Worm (Caenorhabditis elegans) whole organism, late embryonic: ENCODE measurements around the gene tni-1.
A peak's percentile ranks its signal among the peaks of the same experiment; 100 is the strongest.

ENCODE experiments used
- C08G9.2 ChIP-seq: sonication (generic microtip); optimal IDR thresholded peaks from 2 replicates; lab custom pipeline; 2016; ENCODE audit warnings: mild to moderate bottlenecking, missing genetic modification characterization, moderate library complexity, missing compliant biosample characterization
- C38D4.7 ChIP-seq: fragments of 200-800 bp; sonication (Bioruptor generic); optimal IDR thresholded peaks from 2 replicates; lab custom pipeline; 2018; ENCODE audit warnings: mild to moderate bottlenecking, missing genetic modification characterization, moderate library complexity, missing compliant biosample characterization
- K02D7.2 ChIP-seq: sonication (generic microtip); optimal IDR thresholded peaks from 2 replicates; lab custom pipeline; 2017; ENCODE audit warnings: mild to moderate bottlenecking, missing genetic modification characterization, missing compliant biosample characterization
- K09A11.1 ChIP-seq: sonication (generic microtip); optimal IDR thresholded peaks from 2 replicates; lab custom pipeline; 2017; ENCODE audit warnings: antibody characterized with exemption, mild to moderate bottlenecking, missing genetic modification characterization, missing compliant biosample characterization; ENCODE audit not compliant: insufficient read depth
- Y22D7AL.16 ChIP-seq: sonication (generic microtip); optimal IDR thresholded peaks from 2 replicates; lab custom pipeline; 2016; ENCODE audit warnings: missing genetic modification characterization, missing compliant biosample characterization
- ahr-1 ChIP-seq: sonication (generic microtip); optimal IDR thresholded peaks from 2 replicates; lab custom pipeline; 2016; ENCODE audit warnings: missing genetic modification characterization, missing compliant biosample characterization
- ama-1 ChIP-seq: fragments of 150-350 bp; optimal IDR thresholded peaks from 2 replicates; lab custom pipeline; 2014
- ceh-14 ChIP-seq: sonication (generic microtip); optimal IDR thresholded peaks from 2 replicates; lab custom pipeline; 2016; ENCODE audit warnings: missing genotype, missing genetic modification characterization, missing compliant biosample characterization
- ceh-19 ChIP-seq: fragments of 200-800 bp; sonication (Bioruptor generic); optimal IDR thresholded peaks from 2 replicates; lab custom pipeline; 2018; ENCODE audit warnings: mild to moderate bottlenecking, missing genetic modification characterization, missing compliant biosample characterization
- ceh-22 ChIP-seq: sonication (generic microtip); optimal IDR thresholded peaks from 2 replicates; lab custom pipeline; 2017; ENCODE audit warnings: missing biosample characterization, missing genetic modification characterization
- ceh-24 ChIP-seq: sonication (generic microtip); optimal IDR thresholded peaks from 2 replicates; lab custom pipeline; 2016; ENCODE audit warnings: mild to moderate bottlenecking, missing genetic modification characterization, missing compliant biosample characterization
- ceh-30 ChIP-seq: fragments of 150-350 bp; optimal IDR thresholded peaks from 2 replicates; lab custom pipeline; 2014; ENCODE audit warnings: missing biosample characterization, missing genetic modification characterization
- ceh-31 ChIP-seq: sonication (generic microtip); optimal IDR thresholded peaks from 2 replicates; lab custom pipeline; 2016; ENCODE audit warnings: missing genetic modification characterization, missing compliant biosample characterization
- ceh-34 ChIP-seq: sonication (generic microtip); optimal IDR thresholded peaks from 2 replicates; lab custom pipeline; 2016; ENCODE audit warnings: mild to moderate bottlenecking, missing genetic modification characterization, missing compliant biosample characterization
- ceh-48 ChIP-seq: sonication (generic microtip); optimal IDR thresholded peaks from 2 replicates; lab custom pipeline; 2016; ENCODE audit warnings: missing genetic modification characterization, inconsistent platforms, missing compliant biosample characterization
- ceh-6 ChIP-seq: fragments of 200-800 bp; sonication (Bioruptor generic); optimal IDR thresholded peaks from 2 replicates; lab custom pipeline; 2018; ENCODE audit warnings: mild to moderate bottlenecking, missing genetic modification characterization, missing compliant biosample characterization
- che-1 ChIP-seq: sonication (generic microtip); optimal IDR thresholded peaks from 2 replicates; lab custom pipeline; 2016; ENCODE audit warnings: mild to moderate bottlenecking, missing genetic modification characterization, missing compliant biosample characterization
- dmd-4 ChIP-seq: sonication (generic microtip); optimal IDR thresholded peaks from 2 replicates; lab custom pipeline; 2016; ENCODE audit warnings: borderline replicate concordance, missing genetic modification characterization, missing compliant biosample characterization
- elt-2 ChIP-seq: sonication (generic microtip); optimal IDR thresholded peaks from 2 replicates; lab custom pipeline; 2016; ENCODE audit warnings: missing genetic modification reagents, missing genetic modification characterization, missing compliant biosample characterization
- ets-4 ChIP-seq: sonication (generic microtip); optimal IDR thresholded peaks from 2 replicates; lab custom pipeline; 2016; ENCODE audit warnings: missing genetic modification characterization, missing compliant biosample characterization
- eyg-1 ChIP-seq: sonication (generic microtip); optimal IDR thresholded peaks from 2 replicates; lab custom pipeline; 2016; ENCODE audit warnings: missing genotype, missing genetic modification characterization, missing compliant biosample characterization
- fax-1 ChIP-seq: sonication (generic microtip); optimal IDR thresholded peaks from 2 replicates; lab custom pipeline; 2016; ENCODE audit warnings: missing genotype, missing genetic modification characterization, missing compliant biosample characterization
- fkh-10 ChIP-seq: fragments of 150-350 bp; optimal IDR thresholded peaks from 2 replicates; lab custom pipeline; 2014; ENCODE audit warnings: missing biosample characterization, missing genetic modification reagents, missing genetic modification characterization
- fkh-6 ChIP-seq: sonication (generic microtip); optimal IDR thresholded peaks from 2 replicates; lab custom pipeline; 2016; ENCODE audit warnings: missing genetic modification characterization, missing compliant biosample characterization
- hlh-13 ChIP-seq: fragments of 200-800 bp; sonication (Bioruptor generic); optimal IDR thresholded peaks from 2 replicates; lab custom pipeline; 2018; ENCODE audit warnings: mild to moderate bottlenecking, missing genetic modification characterization, missing compliant biosample characterization
- hlh-15 ChIP-seq: sonication (generic microtip); optimal IDR thresholded peaks from 2 replicates; lab custom pipeline; 2016; ENCODE audit warnings: missing genetic modification characterization, missing compliant biosample characterization
- hlh-30 ChIP-seq: sonication (generic microtip); optimal IDR thresholded peaks from 2 replicates; lab custom pipeline; 2017; ENCODE audit warnings: antibody characterized with exemption, missing genetic modification characterization, missing compliant biosample characterization; ENCODE audit not compliant: insufficient read depth
- hlh-6 ChIP-seq: sonication (generic microtip); optimal IDR thresholded peaks from 2 replicates; lab custom pipeline; 2016; ENCODE audit warnings: missing genotype, missing genetic modification characterization, missing compliant biosample characterization
- hlh-8 ChIP-seq: sonication (generic microtip); optimal IDR thresholded peaks from 2 replicates; lab custom pipeline; 2016; ENCODE audit warnings: missing genotype, missing genetic modification characterization, missing compliant biosample characterization
- odd-2 ChIP-seq: sonication (generic microtip); optimal IDR thresholded peaks from 2 replicates; lab custom pipeline; 2017; ENCODE audit warnings: antibody characterized with exemption, mild to moderate bottlenecking, missing genetic modification characterization, missing compliant biosample characterization
- pag-3 ChIP-seq: sonication (generic microtip); optimal IDR thresholded peaks from 2 replicates; lab custom pipeline; 2016; ENCODE audit warnings: missing compliant biosample characterization, missing genetic modification characterization, borderline replicate concordance
- pat-9 ChIP-seq: fragments of 200-800 bp; sonication (Bioruptor generic); optimal IDR thresholded peaks from 2 replicates; lab custom pipeline; 2018; ENCODE audit warnings: mild to moderate bottlenecking, missing genetic modification characterization, moderate library complexity, missing compliant biosample characterization
- pax-1 ChIP-seq: fragments of 150-350 bp; optimal IDR thresholded peaks from 2 replicates; lab custom pipeline; 2014; ENCODE audit warnings: missing biosample characterization, missing genetic modification characterization
- pha-2 ChIP-seq: sonication (generic microtip); optimal IDR thresholded peaks from 2 replicates; lab custom pipeline; 2017; ENCODE audit warnings: mild to moderate bottlenecking, missing genetic modification characterization, missing compliant biosample characterization
- ref-2 ChIP-seq: sonication (generic microtip); optimal IDR thresholded peaks from 2 replicates; lab custom pipeline; 2016; ENCODE audit warnings: missing genetic modification characterization, missing compliant biosample characterization
- rnt-1 ChIP-seq: sonication (generic microtip); optimal IDR thresholded peaks from 2 replicates; lab custom pipeline; 2016; ENCODE audit warnings: missing genetic modification characterization, missing compliant biosample characterization
- sdc-2 ChIP-seq: sonication (generic microtip); optimal IDR thresholded peaks from 2 replicates; lab custom pipeline; 2016; ENCODE audit warnings: missing genotype, missing genetic modification characterization, missing compliant biosample characterization
- sox-2 ChIP-seq: fragments of 200-800 bp; sonication (Bioruptor generic); IDR thresholded peaks from 2 replicates; pipeline ENCODE4 v1.3.6; 2022; ENCODE audit warnings: missing genetic modification reagents, missing genetic modification characterization, missing compliant biosample characterization
- syd-9 ChIP-seq: sonication (generic microtip); optimal IDR thresholded peaks from 2 replicates; lab custom pipeline; 2016; ENCODE audit warnings: mild to moderate bottlenecking, missing genetic modification characterization, moderate library complexity, missing compliant biosample characterization
- tbx-2 ChIP-seq: sonication (generic microtip); optimal IDR thresholded peaks from 2 replicates; lab custom pipeline; 2016; ENCODE audit warnings: missing genetic modification characterization, missing compliant biosample characterization
- ttx-3 ChIP-seq: sonication (generic microtip); optimal IDR thresholded peaks from 2 replicates; lab custom pipeline; 2016; ENCODE audit warnings: missing genetic modification reagents, missing genetic modification characterization, missing compliant biosample characterization
- unc-42 ChIP-seq: sonication (generic microtip); optimal IDR thresholded peaks from 2 replicates; lab custom pipeline; 2016; ENCODE audit warnings: missing genotype, missing genetic modification characterization, missing compliant biosample characterization
- zip-5 ChIP-seq: sonication (generic microtip); optimal IDR thresholded peaks from 2 replicates; lab custom pipeline; 2016; ENCODE audit warnings: missing genetic modification characterization, missing compliant biosample characterization

The tni-1 gene

ce11 chrX:11392924-11393323 is 15.7 kb upstream of the tni-1 start, which contains the start of gene prx-12:
TSS of gene prx-12 (plus strand) at chrX:11393294.
- TF ChIP-seq che-1 (tag; lab: Kevin White, UChicago) (no peak), hlh-8 (no peak), sox-2 (no peak), ceh-30 (tag; lab: Kevin White, UChicago) (no peak), elt-2 (tag; lab: Kevin White, UChicago) (peak; percentile 52)

DNA sequence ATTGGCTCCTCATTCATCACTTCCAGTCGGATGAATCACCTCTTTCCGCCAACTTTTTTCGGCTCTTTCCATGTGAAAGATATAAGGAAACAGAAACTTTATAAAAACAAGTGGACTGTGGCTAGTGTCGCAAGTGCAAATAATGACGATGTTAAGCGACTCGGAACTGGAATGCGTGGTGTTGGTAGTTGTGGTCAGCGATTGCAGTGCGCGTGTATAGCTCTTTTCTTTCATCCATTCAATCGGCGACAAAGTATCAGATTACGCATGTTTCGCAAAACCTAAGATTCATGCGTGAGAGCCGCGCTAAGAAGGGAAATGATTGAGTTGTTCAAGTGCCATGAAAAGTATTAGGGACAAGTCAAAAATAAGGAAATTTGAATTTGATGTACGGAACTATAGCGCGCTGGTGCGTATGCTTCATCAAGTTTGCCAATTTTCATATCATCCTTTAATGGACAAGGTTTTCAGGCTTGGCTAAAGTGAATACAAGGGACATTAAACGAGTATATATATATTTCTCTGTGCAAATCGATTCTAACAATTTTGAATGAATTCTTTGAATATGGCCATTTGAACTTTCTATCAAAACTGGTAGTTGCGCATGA is 10.6 kb upstream of the tni-1 start:
- TF ChIP-seq Y22D7AL.16 (tag; lab: Kevin White, UChicago): no peak
- no peak for TF ChIP-seq fkh-10
- peak; percentile 88 for TF ChIP-seq ceh-34 (tag; lab: Kevin White, UChicago)
- no peak for TF ChIP-seq ama-1
- TF ChIP-seq K09A11.1 (tag; lab: Kevin White, UChicago): no peak
- no peak for TF ChIP-seq zip-5 (tag; lab: Kevin White, UChicago)
- no peak for TF ChIP-seq hlh-15
- TF ChIP-seq ceh-19: peak; percentile 21
- TF ChIP-seq unc-42: peak; percentile 45
- no peak for TF ChIP-seq hlh-13 (GFP tag; lab: Kevin White, UChicago)
- no peak for TF ChIP-seq pha-2 (tag; lab: Kevin White, UChicago)
- no peak for TF ChIP-seq fax-1 (tag; lab: Kevin White, UChicago)
- TF ChIP-seq odd-2 (tag; lab: Kevin White, UChicago): no peak
- no peak for TF ChIP-seq rnt-1
- no peak for TF ChIP-seq fkh-6
- no peak for TF ChIP-seq ttx-3 (tag; lab: Kevin White, UChicago)
- no peak for TF ChIP-seq hlh-6 (tag; lab: Kevin White, UChicago)

DNA sequence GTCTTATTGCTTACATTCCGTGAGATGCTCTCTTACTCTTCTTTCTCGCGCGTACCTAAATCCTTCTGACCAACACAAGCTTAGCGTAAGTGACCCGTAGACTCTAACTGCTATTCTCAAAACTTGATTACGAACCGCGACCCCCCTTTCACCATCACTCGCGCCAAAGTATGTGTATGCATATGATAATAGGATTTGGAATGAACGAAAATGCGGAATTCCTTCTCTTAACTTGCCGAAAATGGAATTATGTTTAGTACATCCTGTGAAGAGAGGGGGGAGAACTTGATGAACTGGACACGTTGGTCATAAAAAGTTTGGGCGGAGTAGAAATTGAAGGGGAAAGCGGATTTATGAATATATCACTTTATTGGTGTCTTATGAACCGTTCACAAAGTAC is 9.6 kb upstream of the tni-1 start:
- TF ChIP-seq unc-42 (peak; percentile 98), ceh-19 (peak; percentile 4), syd-9 (tag; lab: Kevin White, UChicago) (no peak), ceh-24 (tag; lab: Kevin White, UChicago) (no peak)
- TF ChIP-seq, all 69 proteins: peak for 2

DNA sequence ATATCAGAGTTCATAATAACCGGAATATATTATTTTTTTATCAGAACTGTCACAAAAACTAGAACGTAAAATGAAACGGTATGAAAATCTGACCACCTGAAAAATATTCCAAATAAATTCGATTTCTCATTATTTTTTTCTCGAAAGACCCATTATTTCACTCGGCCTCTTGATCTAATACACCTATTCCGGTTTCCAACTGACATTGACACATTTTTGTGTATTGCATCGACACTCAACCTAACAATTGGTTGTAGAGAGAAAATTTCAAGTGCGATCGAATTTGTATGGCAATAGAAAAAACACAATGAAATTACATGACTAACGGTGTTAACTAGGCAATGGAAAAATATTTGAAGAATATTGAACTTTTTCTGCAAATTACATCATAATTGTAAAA is 8.6 kb upstream of the tni-1 start:
- TF ChIP-seq tbx-2 (tag; lab: Kevin White, UChicago) (no peak), dmd-4 (no peak), ref-2 (no peak), C38D4.7 (GFP tag; lab: Kevin White, UChicago) (no peak), fkh-6 (no peak), pax-1 (tag; lab: Kevin White, UChicago) (no peak), ets-4 (tag; lab: Kevin White, UChicago) (no peak), pha-2 (tag; lab: Kevin White, UChicago) (no peak), ceh-22 (no peak)

- TF ChIP-seq ceh-34 (tag; lab: Kevin White, UChicago): peak; percentile 63
- no peak for TF ChIP-seq hlh-30
- no peak for TF ChIP-seq ceh-6 (GFP tag; lab: Kevin White, UChicago)
- peak; percentile 11 for TF ChIP-seq fkh-6
- TF ChIP-seq pag-3 (tag; lab: Kevin White, UChicago): no peak
- TF ChIP-seq fax-1 (tag; lab: Kevin White, UChicago): peak; percentile 28
- peak; percentile 7 for TF ChIP-seq C08G9.2 (tag; lab: Kevin White, UChicago)
- TF ChIP-seq elt-2 (tag; lab: Kevin White, UChicago): peak; percentile 0
- peak; percentile 26 for TF ChIP-seq tbx-2 (tag; lab: Kevin White, UChicago)
- no peak for TF ChIP-seq ceh-48 (tag; lab: Kevin White, UChicago)
- TF ChIP-seq unc-42: peak; percentile 76
- TF ChIP-seq hlh-6 (tag; lab: Kevin White, UChicago): peak; percentile 66
- TF ChIP-seq K02D7.2: no peak
- TF ChIP-seq pat-9: no peak
- TF ChIP-seq eyg-1 (tag; lab: Kevin White, UChicago): no peak
- no peak for TF ChIP-seq hlh-8
- TF ChIP-seq ceh-31 (tag; lab: Kevin White, UChicago): peak; percentile 36
- no peak for TF ChIP-seq che-1 (tag; lab: Kevin White, UChicago)
- TF ChIP-seq ceh-30 (tag; lab: Kevin White, UChicago): no peak
- TF ChIP-seq ahr-1 (tag; lab: Kevin White, UChicago): no peak
- TF ChIP-seq sdc-2: peak; percentile 62
- no peak for TF ChIP-seq ceh-14
Observed at ce11 chrX:11384534-11385441, 7.5 kb upstream of the tni-1 start, which contains the start of the genes F08B12.11 and prmn-1. TSS of gene F08B12.11 (plus strand) at chrX:11385054. TSS of gene prmn-1 (plus strand) at chrX:11385084.
